Fruit fly (Drosophila melanogaster) whole organism: ENCODE results near the gene Rbf2.

Experiments
- CG8478 ChIP-seq: fragments of >200 bp; optimal IDR thresholded peaks from 2 replicates; lab custom pipeline; 2018; ENCODE audit warnings: inconsistent platforms
- psq ChIP-seq: fragments of >200 bp; optimal IDR thresholded peaks from 2 replicates; lab custom pipeline; 2017

dm6 chr3R:15993139-15993804, 28.0 kb downstream of the Rbf2 start:
- no peak for TF ChIP-seq psq (lab: Kevin White, UChicago)
- no peak for TF ChIP-seq CG8478
